Fruit fly (Drosophila melanogaster) whole organism, embryonic: ENCODE data around the gene Fatp1.

Source experiments
- Antp ChIP-seq: fragments of 200-800 bp; sonication (Bioruptor generic); optimal IDR thresholded peaks from 3 replicates; lab custom pipeline; 2016; ENCODE audit warnings: missing biosample characterization, missing genetic modification characterization
- CG15601 ChIP-seq: fragments of 200-800 bp; sonication (Bioruptor generic); optimal IDR thresholded peaks from 3 replicates; lab custom pipeline; 2019; ENCODE audit warnings: missing biosample characterization, mild to moderate bottlenecking, missing genetic modification characterization, moderate library complexity
- CG16815 ChIP-seq: fragments of 200-800 bp; sonication (Bioruptor generic); optimal IDR thresholded peaks from 3 replicates; lab custom pipeline; 2017; ENCODE audit warnings: missing biosample characterization, mild to moderate bottlenecking, missing genetic modification characterization
- CG31365 ChIP-seq: fragments of 200-800 bp; sonication (Bioruptor generic); optimal IDR thresholded peaks from 2 replicates; lab custom pipeline; 2018; ENCODE audit warnings: missing biosample characterization, mild to moderate bottlenecking, missing genetic modification characterization
- CG6854 ChIP-seq: fragments of 200-800 bp; sonication (Bioruptor generic); optimal IDR thresholded peaks from 3 replicates; lab custom pipeline; 2017; ENCODE audit warnings: missing biosample characterization, mild to moderate bottlenecking, missing genetic modification characterization
- CG7357 ChIP-seq: fragments of 200-800 bp; sonication (Bioruptor generic); IDR thresholded peaks from 3 replicates; pipeline ENCODE4 v1.3.6; 2022; ENCODE audit warnings: missing biosample characterization, missing genetic modification characterization
- MTF-1 ChIP-seq: fragments of 200-800 bp; sonication (Bioruptor generic); optimal IDR thresholded peaks from 2 replicates; lab custom pipeline; 2018; ENCODE audit warnings: missing biosample characterization, mild to moderate bottlenecking, missing genetic modification characterization, borderline replicate concordance
- Ravus ChIP-seq: fragments of 200-800 bp; sonication (Bioruptor generic); IDR thresholded peaks from 2 replicates; pipeline ENCODE4 v1.3.6; 2022; ENCODE audit warnings: missing biosample characterization, missing genetic modification characterization
- Sry-δ ChIP-seq: fragments of 200-800 bp; sonication (Bioruptor generic); optimal IDR thresholded peaks from 2 replicates; lab custom pipeline; 2016; ENCODE audit warnings: missing biosample characterization, missing genetic modification characterization
- abd-A ChIP-seq: fragments of 200-800 bp; sonication (Bioruptor generic); optimal IDR thresholded peaks from 3 replicates; lab custom pipeline; 2019; ENCODE audit warnings: missing biosample characterization, mild to moderate bottlenecking, missing genetic modification characterization, moderate library complexity
- otp ChIP-seq: fragments of 200-800 bp; sonication (Bioruptor generic); IDR thresholded peaks from 3 replicates; pipeline ENCODE4, ENCODE4 v1.3.6; 2022; ENCODE audit warnings: missing biosample characterization, missing genetic modification characterization
- pho ChIP-seq: fragments of 200-800 bp; sonication (Bioruptor generic); optimal IDR thresholded peaks from 2 replicates; lab custom pipeline; 2016; ENCODE audit warnings: missing biosample characterization, missing genetic modification characterization
- slp2 ChIP-seq: fragments of 200-800 bp; sonication (Bioruptor generic); optimal IDR thresholded peaks from 2 replicates; lab custom pipeline; 2016; ENCODE audit warnings: missing biosample characterization, missing genetic modification characterization

- TF ChIP-seq CG15601 (no peak), CG6854 (GFP tag; lab: Kevin White, UChicago) (no peak), slp2 (no peak), CG7357 (GFP tag; lab: Robert Waterston, UW) (no peak), Antp (GFP tag; lab: Kevin White, UChicago) (no peak), abd-A (tag; lab: Kevin White, UChicago) (no peak), Ravus (no peak), pho (GFP tag; lab: Kevin White, UChicago) (no peak), Sry-δ (GFP tag; lab: Kevin White, UChicago) (peak; percentile 86), otp (GFP tag; lab: Robert Waterston, UW) (no peak), CG31365 (tag; lab: Kevin White, UChicago) (no peak), MTF-1 (GFP tag; lab: Kevin White, UChicago) (no peak), CG16815 (GFP tag; lab: Kevin White, UChicago) (no peak)
These were observed 33.9 kb downstream of the Fatp1 start, which contains the start of gene Grip75 for dm6 chr2L:10483073-10483472.
